Worm (Caenorhabditis elegans) whole organism, young adult: ENCODE data around the gene F31D5.2.

Experiments
- B0336.3 ChIP-seq: fragments of 200-800 bp; sonication (Bioruptor generic); IDR thresholded peaks from 2 replicates; pipeline ENCODE4 v1.3.6; 2022; ENCODE audit warnings: missing genetic modification characterization, missing compliant biosample characterization
- C17E4.6 ChIP-seq: fragments of 200-800 bp; sonication (Bioruptor generic); IDR thresholded peaks from 2 replicates; pipeline ENCODE4 v1.3.6; 2022; ENCODE audit warnings: missing genetic modification reagents, missing genetic modification characterization, missing compliant biosample characterization
- F23B12.7 ChIP-seq: sonication (generic microtip); optimal IDR thresholded peaks from 2 replicates; lab custom pipeline; 2017; ENCODE audit warnings: missing genetic modification characterization, mild to moderate bottlenecking, missing compliant biosample characterization, antibody characterized with exemption, moderate library complexity; ENCODE audit not compliant: insufficient read depth
- F37B4.10 ChIP-seq: fragments of 200-800 bp; sonication (Bioruptor generic); IDR thresholded peaks from 2 replicates; pipeline ENCODE4 v1.3.6; 2022; ENCODE audit warnings: missing genetic modification characterization, missing compliant biosample characterization
- F39B2.1 ChIP-seq: fragments of 200-800 bp; sonication (Bioruptor generic); IDR thresholded peaks from 2 replicates; pipeline ENCODE4 v1.3.6; 2022; ENCODE audit warnings: missing genetic modification reagents, missing genetic modification characterization, missing compliant biosample characterization
- F57A8.1 ChIP-seq: fragments of 200-800 bp; sonication (Bioruptor generic); optimal IDR thresholded peaks from 2 replicates; lab custom pipeline; 2018; ENCODE audit warnings: mild to moderate bottlenecking, missing genetic modification characterization, moderate library complexity, missing compliant biosample characterization
- K11D2.4 ChIP-seq: fragments of 200-800 bp; sonication (Bioruptor generic); IDR thresholded peaks from 2 replicates; pipeline ENCODE4 v1.3.6; 2022; ENCODE audit warnings: missing genetic modification reagents, missing genetic modification characterization, missing compliant biosample characterization
- T07F8.4 ChIP-seq: sonication (generic microtip); optimal IDR thresholded peaks from 2 replicates; lab custom pipeline; 2016; ENCODE audit warnings: mild to moderate bottlenecking, missing genetic modification characterization, moderate library complexity, missing compliant biosample characterization
- Y67H2A.10 ChIP-seq: fragments of 200-800 bp; sonication (Bioruptor generic); conservative IDR thresholded peaks from 2 replicates; pipeline ENCODE4 v1.3.6; 2022; ENCODE audit warnings: missing genetic modification reagents, missing genetic modification characterization, missing compliant biosample characterization
- Y79H2A.3 ChIP-seq: fragments of 200-800 bp; sonication (Bioruptor generic); conservative IDR thresholded peaks from 2 replicates; pipeline ENCODE4 v1.3.6; 2022; ENCODE audit warnings: missing genetic modification reagents, missing genetic modification characterization, missing compliant biosample characterization
- akir-1 ChIP-seq: fragments of 200-800 bp; sonication (Bioruptor generic); optimal IDR thresholded peaks from 2 replicates; lab custom pipeline; 2018; ENCODE audit warnings: mild to moderate bottlenecking, missing genetic modification characterization, moderate library complexity, missing compliant biosample characterization
- aptf-2 ChIP-seq: fragments of 200-800 bp; sonication (Bioruptor generic); conservative IDR thresholded peaks from 2 replicates; pipeline ENCODE4 v1.3.6; 2022; ENCODE audit warnings: missing genetic modification reagents, missing genetic modification characterization, missing compliant biosample characterization
- aptf-3 ChIP-seq: fragments of 200-800 bp; sonication (Bioruptor generic); IDR thresholded peaks from 2 replicates; pipeline ENCODE4 v1.3.6; 2022; ENCODE audit warnings: missing genetic modification characterization, missing compliant biosample characterization
- atf-7 ChIP-seq: sonication (generic microtip); optimal IDR thresholded peaks from 2 replicates; lab custom pipeline; 2017; ENCODE audit warnings: mild to moderate bottlenecking, missing genetic modification characterization, missing compliant biosample characterization
- attf-6 ChIP-seq: fragments of 200-800 bp; sonication (Bioruptor generic); IDR thresholded peaks from 2 replicates; pipeline ENCODE4 v1.3.6; 2022; ENCODE audit warnings: missing genetic modification reagents, missing genetic modification characterization, missing compliant biosample characterization
- bed-1 ChIP-seq: fragments of 200-800 bp; sonication (Bioruptor generic); IDR thresholded peaks from 2 replicates; pipeline ENCODE4 v1.3.6; 2022; ENCODE audit warnings: missing genetic modification reagents, missing genetic modification characterization, missing compliant biosample characterization
- ccch-3 ChIP-seq: fragments of 200-800 bp; sonication (Bioruptor generic); optimal IDR thresholded peaks from 2 replicates; lab custom pipeline; 2018; ENCODE audit warnings: mild to moderate bottlenecking, missing genetic modification characterization, missing compliant biosample characterization
- dpff-1 ChIP-seq: sonication (generic microtip); optimal IDR thresholded peaks from 2 replicates; lab custom pipeline; 2017; ENCODE audit warnings: mild to moderate bottlenecking, missing genetic modification characterization, missing compliant biosample characterization
- dpl-1 ChIP-seq: fragments of 150-350 bp; optimal IDR thresholded peaks from 2 replicates; lab custom pipeline; 2014; ENCODE audit warnings: missing biosample characterization, missing genetic modification reagents, missing genetic modification characterization
- hlh-26 ChIP-seq: fragments of 200-800 bp; sonication (Bioruptor generic); conservative IDR thresholded peaks from 2 replicates; pipeline ENCODE4 v1.3.6; 2022; ENCODE audit warnings: missing genetic modification reagents, missing genetic modification characterization, missing compliant biosample characterization
- hmg-20 ChIP-seq: fragments of 200-800 bp; sonication (Bioruptor generic); IDR thresholded peaks from 2 replicates; pipeline ENCODE4 v1.3.6; 2022; ENCODE audit warnings: missing genetic modification reagents, missing genetic modification characterization, missing compliant biosample characterization
- hsf-1 ChIP-seq: fragments of 200-800 bp; sonication (Bioruptor generic); IDR thresholded peaks from 2 replicates; pipeline ENCODE4 v1.3.6; 2022; ENCODE audit warnings: missing genetic modification reagents, missing genetic modification characterization, missing compliant biosample characterization
- lin-40 ChIP-seq: sonication (generic microtip); optimal IDR thresholded peaks from 2 replicates; lab custom pipeline; 2016; ENCODE audit warnings: missing genetic modification characterization, mild to moderate bottlenecking, missing compliant biosample characterization, missing genotype, missing genetic modification reagents
- lin-54 ChIP-seq: fragments of 200-800 bp; sonication (Bioruptor generic); optimal IDR thresholded peaks from 2 replicates; lab custom pipeline; 2018; ENCODE audit warnings: mild to moderate bottlenecking, missing genetic modification characterization, missing compliant biosample characterization
- lsy-27 ChIP-seq: sonication (generic microtip); optimal IDR thresholded peaks from 2 replicates; lab custom pipeline; 2017; ENCODE audit warnings: missing genetic modification characterization, mild to moderate bottlenecking, missing compliant biosample characterization, antibody characterized with exemption, missing genotype, borderline replicate concordance; ENCODE audit not compliant: insufficient read depth
- madf-3 ChIP-seq: fragments of 200-800 bp; sonication (Bioruptor generic); IDR thresholded peaks from 2 replicates; pipeline ENCODE4 v1.3.6; 2022; ENCODE audit warnings: missing genetic modification reagents, missing genetic modification characterization, missing compliant biosample characterization
- madf-6 ChIP-seq: fragments of 200-800 bp; sonication (Bioruptor generic); IDR thresholded peaks from 2 replicates; pipeline ENCODE4 v1.3.6; 2022; ENCODE audit warnings: missing genetic modification reagents, missing genetic modification characterization, missing compliant biosample characterization
- madf-8 ChIP-seq: fragments of 200-800 bp; sonication (Bioruptor generic); conservative IDR thresholded peaks from 2 replicates; pipeline ENCODE4 v1.3.6; 2022; ENCODE audit warnings: missing genetic modification reagents, missing genetic modification characterization, missing compliant biosample characterization
- mcd-1 ChIP-seq: fragments of 200-800 bp; sonication (Bioruptor generic); IDR thresholded peaks from 2 replicates; pipeline ENCODE4 v1.3.6; 2022; ENCODE audit warnings: missing genetic modification reagents, missing genetic modification characterization, missing compliant biosample characterization
- mel-28 ChIP-seq: sonication (generic microtip); optimal IDR thresholded peaks from 2 replicates; lab custom pipeline; 2016; ENCODE audit warnings: borderline replicate concordance, mild to moderate bottlenecking, missing genetic modification characterization, missing compliant biosample characterization
- mxl-1 ChIP-seq: sonication (generic microtip); optimal IDR thresholded peaks from 2 replicates; lab custom pipeline; 2016; ENCODE audit warnings: missing genetic modification characterization, missing compliant biosample characterization
- nfya-1 ChIP-seq: sonication (generic microtip); optimal IDR thresholded peaks from 2 replicates; lab custom pipeline; 2017; ENCODE audit warnings: antibody characterized with exemption, missing compliant biosample characterization, missing genetic modification characterization, borderline replicate concordance; ENCODE audit not compliant: insufficient read depth
- nfyb-1 ChIP-seq: fragments of 200-800 bp; sonication (Bioruptor generic); IDR thresholded peaks from 2 replicates; pipeline ENCODE4 v1.3.6; 2022; ENCODE audit warnings: missing genetic modification reagents, missing genetic modification characterization, missing compliant biosample characterization
- nhr-179 ChIP-seq: sonication (generic microtip); optimal IDR thresholded peaks from 2 replicates; lab custom pipeline; 2016; ENCODE audit warnings: mild to moderate bottlenecking, missing genetic modification characterization, missing compliant biosample characterization
- nhr-27 ChIP-seq: fragments of 200-800 bp; sonication (Bioruptor generic); optimal IDR thresholded peaks from 2 replicates; lab custom pipeline; 2018; ENCODE audit warnings: mild to moderate bottlenecking, missing genetic modification characterization, moderate library complexity, missing compliant biosample characterization
- nhr-80 ChIP-seq: sonication (generic microtip); optimal IDR thresholded peaks from 2 replicates; lab custom pipeline; 2016; ENCODE audit warnings: missing genetic modification characterization, missing compliant biosample characterization
- repo-1 ChIP-seq: sonication (generic microtip); optimal IDR thresholded peaks from 2 replicates; lab custom pipeline; 2017; ENCODE audit warnings: mild to moderate bottlenecking, missing genetic modification characterization, missing compliant biosample characterization
- rpc-1 ChIP-seq, 2 experiments: fragments of 150-350 bp in 1 of 2; sonication (generic microtip) in 1 of 2; optimal IDR thresholded peaks; 2 replicates each; lab custom pipeline; 2014 to 2018; ENCODE audit warnings: missing biosample characterization in 1 of 2, missing genetic modification characterization in 1 of 2, missing genetic modification reagents in 1 of 2, missing genotype in 1 of 2
- sea-2 ChIP-seq: fragments of 200-800 bp; sonication (Bioruptor generic); IDR thresholded peaks from 2 replicates; pipeline ENCODE4 v1.3.6; 2022; ENCODE audit warnings: missing genetic modification characterization, missing compliant biosample characterization
- somi-1 ChIP-seq: fragments of 200-800 bp; sonication (Bioruptor generic); optimal IDR thresholded peaks from 2 replicates; lab custom pipeline; 2018; ENCODE audit warnings: mild to moderate bottlenecking, missing genetic modification characterization, missing compliant biosample characterization
- sptf-2 ChIP-seq: fragments of 200-800 bp; sonication (Bioruptor generic); optimal IDR thresholded peaks from 2 replicates; lab custom pipeline; 2018; ENCODE audit warnings: mild to moderate bottlenecking, missing genetic modification characterization, missing compliant biosample characterization
- unc-130 ChIP-seq: sonication (generic microtip); optimal IDR thresholded peaks from 2 replicates; lab custom pipeline; 2016; ENCODE audit warnings: missing genetic modification reagents, missing genetic modification characterization, missing compliant biosample characterization
- unc-62 ChIP-seq: fragments of 150-350 bp; optimal IDR thresholded peaks from 2 replicates; lab custom pipeline; 2014; ENCODE audit warnings: missing biosample characterization, missing genetic modification reagents, missing genetic modification characterization
- zim-3 ChIP-seq: sonication (generic microtip); optimal IDR thresholded peaks from 2 replicates; lab custom pipeline; 2017; ENCODE audit warnings: mild to moderate bottlenecking, missing genetic modification characterization, moderate library complexity, missing compliant biosample characterization
- ztf-22 ChIP-seq: fragments of 200-800 bp; sonication (Bioruptor generic); optimal IDR thresholded peaks from 2 replicates; lab custom pipeline; 2018; ENCODE audit warnings: mild to moderate bottlenecking, missing genetic modification characterization, moderate library complexity, missing compliant biosample characterization
- ztf-25 ChIP-seq: fragments of 200-800 bp; sonication (Bioruptor generic); IDR thresholded peaks from 2 replicates; pipeline ENCODE4 v1.3.6; 2022; ENCODE audit warnings: missing genetic modification reagents, missing genetic modification characterization, missing compliant biosample characterization
- ztf-3 ChIP-seq: fragments of 200-800 bp; sonication (Bioruptor generic); optimal IDR thresholded peaks from 2 replicates; lab custom pipeline; 2018; ENCODE audit warnings: mild to moderate bottlenecking, missing genetic modification characterization, missing compliant biosample characterization

Gene F31D5.2

DNA sequence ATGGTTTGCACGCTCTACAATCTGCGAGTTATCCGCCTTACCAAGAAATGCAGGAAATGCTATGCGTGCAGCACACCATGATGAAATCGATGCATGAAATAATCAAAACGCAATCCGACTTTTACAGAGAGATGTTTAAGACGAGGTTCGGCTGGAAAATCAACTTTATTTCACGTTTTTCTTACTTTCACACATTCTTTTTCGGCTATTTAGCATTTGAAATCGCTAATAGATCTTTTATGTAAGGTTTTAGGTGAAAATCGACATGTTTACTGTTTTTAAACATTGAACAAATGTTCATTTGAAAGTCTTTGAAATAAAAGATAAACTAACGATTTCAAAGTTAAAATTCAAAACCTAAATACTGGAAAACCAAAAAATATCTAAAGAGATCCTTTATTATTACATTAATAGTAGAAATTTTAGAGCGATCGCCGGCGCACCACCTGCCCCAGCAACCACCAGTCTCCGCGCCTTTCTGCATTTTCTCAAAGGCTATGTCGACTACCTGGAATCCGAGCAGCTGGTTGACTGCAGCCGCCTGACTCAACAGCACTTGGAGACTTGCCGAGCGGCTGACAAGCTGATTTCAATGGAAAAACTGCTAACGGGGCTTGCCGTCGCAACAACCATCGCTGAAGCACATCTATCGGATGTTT is 12.8 kb downstream of the F31D5.2 start (continued):
- no peak for TF ChIP-seq ztf-25 (GFP tag; lab: Robert Waterston, UW)
- peak; percentile 77 for TF ChIP-seq B0336.3 (GFP tag; lab: Robert Waterston, UW)
- TF ChIP-seq sptf-2 (GFP tag; lab: Kevin White, UChicago) = no peak
- TF ChIP-seq attf-6 (GFP tag; lab: Robert Waterston, UW) = no peak
- no peak for TF ChIP-seq dpl-1 (GFP tag; lab: Kevin White, UChicago)
- no peak for TF ChIP-seq nhr-80
- 0 out of 2 replicates have a peak, but pooled peaks have one; percentile 35 for TF ChIP-seq nfyb-1 (GFP tag; lab: Robert Waterston, UW)
- no peak for TF ChIP-seq hlh-26 (GFP tag; lab: Robert Waterston, UW)
- TF ChIP-seq K11D2.4 (GFP tag; lab: Robert Waterston, UW) = no peak
- no peak for TF ChIP-seq F23B12.7
- TF ChIP-seq ztf-22 (GFP tag; lab: Kevin White, UChicago) = no peak
- peak; percentile 49; the same call in 1 of the 2 replicates for TF ChIP-seq hsf-1 (GFP tag; lab: Robert Waterston, UW)
- no peak for TF ChIP-seq somi-1 (GFP tag; lab: Kevin White, UChicago)
- peak; percentile 5 for TF ChIP-seq mxl-1
- TF ChIP-seq aptf-3 (GFP tag; lab: Robert Waterston, UW) = 0 out of 2 replicates have a peak, but pooled peaks have one; percentile 25
- TF ChIP-seq mel-28 (tag; lab: Kevin White, UChicago) = no peak
- no peak for TF ChIP-seq F57A8.1 (GFP tag; lab: Kevin White, UChicago)
- no peak for TF ChIP-seq hmg-20
- no peak for TF ChIP-seq sea-2 (GFP tag; lab: Robert Waterston, UW)
- TF ChIP-seq madf-3 (GFP tag; lab: Robert Waterston, UW) = no peak
- TF ChIP-seq lin-40 (tag; lab: Kevin White, UChicago) = no peak
- peak; percentile 18 for TF ChIP-seq lin-54
- TF ChIP-seq unc-130 = no peak
- no peak for TF ChIP-seq C17E4.6
- no peak for TF ChIP-seq T07F8.4
- TF ChIP-seq Y67H2A.10 = no peak
- peak; percentile 38; the same call in 1 of the 2 replicates for TF ChIP-seq mcd-1
- no peak for TF ChIP-seq bed-1 (GFP tag; lab: Robert Waterston, UW)
- no peak for TF ChIP-seq atf-7 (tag; lab: Kevin White, UChicago)
- TF ChIP-seq nfya-1 = no peak
- no peak for TF ChIP-seq ccch-3 (GFP tag; lab: Kevin White, UChicago)
- 0 out of 2 replicates have a peak, but pooled peaks have one; percentile 30 for TF ChIP-seq F39B2.1 (GFP tag; lab: Robert Waterston, UW)
- no peak for TF ChIP-seq rpc-1 (optimal IDR thresholded peaks at IDR 0.05; lab: Kevin White, UChicago)
- TF ChIP-seq rpc-1 (tag; optimal IDR thresholded peaks at IDR 0.05; lab: Kevin White, UChicago) = no peak

DNA sequence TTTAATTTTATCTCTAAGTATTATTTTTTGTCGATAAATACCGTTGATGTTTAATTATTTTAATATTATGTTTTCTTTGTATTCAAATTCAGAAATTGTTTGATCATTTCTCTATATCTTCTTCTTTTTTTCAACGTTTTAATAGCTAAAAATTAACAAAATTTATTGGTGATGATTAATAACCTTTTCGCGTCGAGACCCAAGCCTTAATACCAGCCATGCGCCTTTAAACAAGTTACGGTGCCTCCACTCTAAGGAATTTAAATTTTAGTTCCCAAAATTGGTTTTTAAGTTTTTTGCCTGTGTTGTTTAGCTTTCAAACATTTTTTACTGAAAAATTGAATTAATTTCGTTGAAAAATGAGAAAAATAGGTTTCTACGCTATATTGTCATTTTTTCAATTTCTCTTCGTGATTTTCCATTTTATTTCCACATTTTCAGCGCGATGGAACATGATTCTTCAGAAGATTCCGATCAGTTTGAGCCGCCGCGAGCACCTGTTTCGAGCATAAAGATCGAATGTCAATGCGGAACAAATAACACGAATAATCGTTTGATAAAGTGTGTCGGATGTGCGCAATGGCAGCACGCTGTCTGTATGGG is 13.8 kb downstream of the F31D5.2 start, which contains the start of gene C16A11.3:
Gene C16A11.3 (plus strand): TSS at position 440 of the 603 bp plus-strand sequence.
- TF ChIP-seq Y79H2A.3 (no peak), aptf-2 (GFP tag; lab: Robert Waterston, UW) (no peak), lin-54 (peak; percentile 12), B0336.3 (GFP tag; lab: Robert Waterston, UW) (no peak), mcd-1 (no peak), madf-8 (GFP tag; lab: Robert Waterston, UW) (peak; percentile 48), F37B4.10 (GFP tag; lab: Robert Waterston, UW) (no peak), madf-6 (peak; percentile 87), ztf-3 (GFP tag; lab: Kevin White, UChicago) (no peak), repo-1 (tag; lab: Kevin White, UChicago) (no peak), akir-1 (GFP tag; lab: Kevin White, UChicago) (no peak), nhr-179 (tag; lab: Kevin White, UChicago) (no peak), dpff-1 (tag; lab: Kevin White, UChicago) (no peak), zim-3 (tag; lab: Kevin White, UChicago) (no peak), F57A8.1 (GFP tag; lab: Kevin White, UChicago) (no peak), unc-62 (GFP tag; lab: Kevin White, UChicago) (no peak), lsy-27 (no peak), Y67H2A.10 (no peak), aptf-3 (GFP tag; lab: Robert Waterston, UW) (no peak), nhr-27 (tag; lab: Kevin White, UChicago) (no peak)
